Worm (Caenorhabditis elegans) whole organism, L2 larva: ENCODE measurements around the gene C37C3.17.

Source experiments
- gmeb-1 ChIP-seq: fragments of 150-350 bp; optimal IDR thresholded peaks from 2 replicates; lab custom pipeline; 2014; ENCODE audit warnings: missing biosample characterization, missing genetic modification characterization
- lsy-2 ChIP-seq, 2 experiments: fragments of 150-350 bp in 1 of 2; sonication (generic microtip) in 1 of 2; optimal IDR thresholded peaks; 2 replicates each; lab custom pipeline; 2014 to 2017; ENCODE audit warnings: missing biosample characterization in 2 of 2, missing genetic modification characterization in 2 of 2
- nhr-237 ChIP-seq: fragments of 150-350 bp; optimal IDR thresholded peaks from 2 replicates; lab custom pipeline; 2014; ENCODE audit warnings: missing biosample characterization, missing genetic modification characterization
- sma-3 ChIP-seq: sonication (generic microtip); optimal IDR thresholded peaks from 2 replicates; lab custom pipeline; 2016; ENCODE audit warnings: missing genetic modification reagents, missing genetic modification characterization, missing compliant biosample characterization

DNA sequence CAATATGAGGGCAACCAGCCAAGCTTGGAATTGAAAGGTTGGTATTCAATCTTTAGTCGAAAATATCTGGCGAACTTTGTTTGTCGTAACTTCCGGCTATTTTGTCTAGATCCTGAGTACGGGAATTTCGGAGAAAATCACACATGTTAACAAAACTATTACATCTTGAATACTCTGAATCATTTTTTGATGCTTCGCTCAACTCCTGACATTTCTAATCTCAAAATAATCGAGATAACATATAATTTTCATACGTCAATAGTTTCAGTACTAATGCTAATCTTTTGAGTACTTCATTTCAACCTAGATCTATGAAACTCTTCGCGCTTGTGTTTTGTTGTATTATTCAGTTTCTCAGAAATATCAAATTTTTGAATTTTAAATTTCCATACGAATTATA, 39.5 kb upstream of the C37C3.17 start:
- no peak for TF ChIP-seq sma-3 (GFP tag; lab: Kevin White, UChicago)
- no peak for TF ChIP-seq gmeb-1 (tag; lab: Kevin White, UChicago)
- TF ChIP-seq lsy-2 (tag; optimal IDR thresholded peaks at IDR 0.05; lab: Kevin White, UChicago), result no peak
- TF ChIP-seq nhr-237 (tag; lab: Kevin White, UChicago), result no peak
